Fruit fly (Drosophila melanogaster) whole organism, embryonic: ENCODE measurements around the gene Sec3.

Source experiments
- Blimp-1 ChIP-seq: fragments of 200-800 bp; sonication (Bioruptor generic); optimal IDR thresholded peaks from 3 replicates; lab custom pipeline; 2018; ENCODE audit warnings: missing biosample characterization, missing genetic modification characterization, mild to moderate bottlenecking, moderate library complexity, missing genetic modification reagents
- CG1024 ChIP-seq: fragments of 200-800 bp; sonication (Bioruptor generic); IDR thresholded peaks from 2 replicates; pipeline ENCODE4 v1.3.6; 2022; ENCODE audit warnings: missing biosample characterization, missing genetic modification characterization
- CG10321 ChIP-seq: fragments of 200-800 bp; sonication (Bioruptor generic); IDR thresholded peaks from 2 replicates; pipeline ENCODE4 v1.3.6; 2022; ENCODE audit warnings: missing biosample characterization, missing genetic modification characterization
- CG12219 ChIP-seq: fragments of 200-800 bp; sonication (Bioruptor generic); optimal IDR thresholded peaks from 3 replicates; lab custom pipeline; 2018; ENCODE audit warnings: missing biosample characterization, mild to moderate bottlenecking, missing genetic modification characterization
- CG13775 ChIP-seq: fragments of 200-800 bp; sonication (Bioruptor generic); optimal IDR thresholded peaks from 3 replicates; lab custom pipeline; 2017; ENCODE audit warnings: missing biosample characterization, mild to moderate bottlenecking, missing genetic modification characterization
- CG14441 ChIP-seq: fragments of 200-800 bp; sonication (Bioruptor generic); IDR thresholded peaks from 2 replicates; pipeline ENCODE4 v1.3.6; 2022; ENCODE audit warnings: missing biosample characterization, missing genetic modification characterization
- CG1647 ChIP-seq: fragments of 200-800 bp; sonication (Bioruptor generic); optimal IDR thresholded peaks from 3 replicates; lab custom pipeline; 2016; ENCODE audit warnings: missing biosample characterization, missing genetic modification characterization
- CG16779 ChIP-seq: fragments of 200-800 bp; sonication (Bioruptor generic); IDR thresholded peaks from 2 replicates; pipeline ENCODE4 v1.3.6; 2022; ENCODE audit warnings: missing biosample characterization, missing genetic modification characterization
- CG17328 ChIP-seq: fragments of 200-800 bp; sonication (Bioruptor generic); IDR thresholded peaks from 2 replicates; pipeline ENCODE4 v1.3.6; 2022; ENCODE audit warnings: missing biosample characterization, missing genetic modification characterization
- CG1792 ChIP-seq: fragments of 200-800 bp; sonication (Bioruptor generic); optimal IDR thresholded peaks from 2 replicates; lab custom pipeline; 2016; ENCODE audit warnings: missing biosample characterization, missing genetic modification characterization
- CG2202 ChIP-seq: fragments of 200-800 bp; sonication (Bioruptor generic); optimal IDR thresholded peaks from 2 replicates; lab custom pipeline; 2018; ENCODE audit warnings: missing biosample characterization, mild to moderate bottlenecking, missing genetic modification characterization
- CG2678 ChIP-seq: fragments of 200-800 bp; sonication (Bioruptor generic); optimal IDR thresholded peaks from 3 replicates; lab custom pipeline; 2019; ENCODE audit warnings: missing biosample characterization, mild to moderate bottlenecking, missing genetic modification characterization, moderate library complexity
- CG30020 ChIP-seq: fragments of 200-800 bp; optimal IDR thresholded peaks from 2 replicates; lab custom pipeline; 2019; ENCODE audit warnings: missing biosample characterization, mild to moderate bottlenecking, missing genetic modification characterization, moderate library complexity
- CG31365 ChIP-seq: fragments of 200-800 bp; sonication (Bioruptor generic); optimal IDR thresholded peaks from 2 replicates; lab custom pipeline; 2018; ENCODE audit warnings: missing biosample characterization, mild to moderate bottlenecking, missing genetic modification characterization
- CG32532 ChIP-seq: fragments of 200-800 bp; sonication (Bioruptor generic); IDR thresholded peaks from 2 replicates; pipeline ENCODE4 v1.3.6; 2022; ENCODE audit warnings: missing biosample characterization, missing genetic modification characterization
- CG3281 ChIP-seq: fragments of 200-800 bp; sonication (Bioruptor generic); optimal IDR thresholded peaks from 3 replicates; lab custom pipeline; 2017; ENCODE audit warnings: missing biosample characterization, mild to moderate bottlenecking, missing genetic modification characterization
- CG34376 ChIP-seq: fragments of 200-800 bp; sonication (Bioruptor generic); optimal IDR thresholded peaks from 2 replicates; lab custom pipeline; 2018; ENCODE audit warnings: missing biosample characterization, mild to moderate bottlenecking, missing genetic modification characterization
- CG3847 ChIP-seq: fragments of 200-800 bp; sonication (Bioruptor generic); IDR thresholded peaks from 2 replicates; pipeline ENCODE4 v1.3.6; 2022; ENCODE audit warnings: missing biosample characterization, missing genetic modification characterization
- CG6175 ChIP-seq: fragments of 200-800 bp; sonication (Bioruptor generic); IDR thresholded peaks from 3 replicates; pipeline ENCODE4 v1.3.6; 2022; ENCODE audit warnings: missing biosample characterization, missing genetic modification characterization
- CG8944 ChIP-seq: fragments of 200-800 bp; sonication (Bioruptor generic); optimal IDR thresholded peaks from 3 replicates; lab custom pipeline; 2016; ENCODE audit warnings: missing biosample characterization, missing genetic modification characterization
- CG9727 ChIP-seq: fragments of 200-800 bp; sonication (Bioruptor generic); optimal IDR thresholded peaks from 3 replicates; lab custom pipeline; 2017; ENCODE audit warnings: missing biosample characterization, mild to moderate bottlenecking, missing genetic modification characterization
- CG9876 ChIP-seq: fragments of 200-800 bp; sonication (Bioruptor generic); optimal IDR thresholded peaks from 2 replicates; lab custom pipeline; 2016; ENCODE audit warnings: missing biosample characterization, missing genetic modification characterization
- CHES-1-like ChIP-seq: fragments of 200-800 bp; sonication (Bioruptor generic); optimal IDR thresholded peaks from 2 replicates; lab custom pipeline; 2016; ENCODE audit warnings: missing biosample characterization, missing genetic modification characterization
- D19B ChIP-seq: fragments of 200-800 bp; sonication (Bioruptor generic); optimal IDR thresholded peaks from 2 replicates; lab custom pipeline; 2017; ENCODE audit warnings: missing biosample characterization, mild to moderate bottlenecking, missing genetic modification characterization
- Ets65A ChIP-seq: fragments of 200-800 bp; sonication (Bioruptor generic); peaks from one replicate; lab custom pipeline; 2016; ENCODE audit warnings: missing biosample characterization, missing genetic modification characterization
- Fer1 ChIP-seq: fragments of 200-800 bp; sonication (Bioruptor generic); optimal IDR thresholded peaks from 2 replicates; lab custom pipeline; 2017; ENCODE audit warnings: missing biosample characterization, mild to moderate bottlenecking, missing genetic modification characterization
- GATAe ChIP-seq: fragments of 200-800 bp; sonication (Bioruptor generic); conservative IDR thresholded peaks from 2 replicates; pipeline ENCODE4 v1.3.6; 2022; ENCODE audit warnings: missing biosample characterization, missing genetic modification characterization
- Gsc ChIP-seq: fragments of 200-800 bp; sonication (Bioruptor generic); IDR thresholded peaks from 2 replicates; pipeline ENCODE4 v1.3.6; 2022; ENCODE audit warnings: missing biosample characterization, missing genetic modification characterization
- Hsf ChIP-seq: fragments of 200-800 bp; sonication (Bioruptor generic); optimal IDR thresholded peaks from 3 replicates; lab custom pipeline; 2016; ENCODE audit warnings: missing biosample characterization, missing genetic modification characterization
- MTF-1 ChIP-seq: fragments of 200-800 bp; sonication (Bioruptor generic); optimal IDR thresholded peaks from 2 replicates; lab custom pipeline; 2018; ENCODE audit warnings: missing biosample characterization, mild to moderate bottlenecking, missing genetic modification characterization, borderline replicate concordance
- Mes4 ChIP-seq: fragments of 200-800 bp; sonication (Bioruptor generic); optimal IDR thresholded peaks from 2 replicates; lab custom pipeline; 2016; ENCODE audit warnings: missing biosample characterization, missing genetic modification characterization
- Vsx1 ChIP-seq: fragments of 200-800 bp; sonication (Bioruptor generic); optimal IDR thresholded peaks from 2 replicates; lab custom pipeline; 2017; ENCODE audit warnings: missing biosample characterization, mild to moderate bottlenecking, missing genetic modification characterization, missing genetic modification reagents
- abd-A ChIP-seq: fragments of 200-800 bp; sonication (Bioruptor generic); optimal IDR thresholded peaks from 3 replicates; lab custom pipeline; 2019; ENCODE audit warnings: missing biosample characterization, mild to moderate bottlenecking, missing genetic modification characterization, moderate library complexity
- ac ChIP-seq: fragments of 200-800 bp; sonication (Bioruptor generic); optimal IDR thresholded peaks from 3 replicates; lab custom pipeline; 2017; ENCODE audit warnings: missing biosample characterization, mild to moderate bottlenecking, missing genetic modification characterization
- ato ChIP-seq: fragments of 200-800 bp; sonication (Bioruptor generic); IDR thresholded peaks from 2 replicates; pipeline ENCODE4 v1.3.6; 2022; ENCODE audit warnings: missing biosample characterization, missing genetic modification characterization; ENCODE audit not compliant: partially characterized antibody
- chinmo ChIP-seq: fragments of 200-800 bp; sonication (Bioruptor generic); IDR thresholded peaks from 4 replicates; pipeline ENCODE4 v1.3.6; 2022; ENCODE audit warnings: missing biosample characterization, missing genetic modification characterization; ENCODE audit not compliant: partially characterized antibody
- dm ChIP-seq: fragments of 200-800 bp; sonication (Bioruptor generic); optimal IDR thresholded peaks from 3 replicates; lab custom pipeline; 2016; ENCODE audit warnings: missing biosample characterization, missing genetic modification characterization
- fd102C ChIP-seq: fragments of 200-800 bp; sonication (Bioruptor generic); optimal IDR thresholded peaks from 2 replicates; lab custom pipeline; 2018; ENCODE audit warnings: missing biosample characterization, mild to moderate bottlenecking, missing genetic modification characterization, moderate library complexity
- hb ChIP-seq: fragments of 200-800 bp; sonication (Bioruptor generic); IDR thresholded peaks from 3 replicates; pipeline ENCODE4 v1.3.6; 2022; ENCODE audit warnings: missing biosample characterization, missing genetic modification characterization; ENCODE audit not compliant: partially characterized antibody
- insv ChIP-seq, 2 experiments: fragments of 200-800 bp; sonication (Bioruptor generic); optimal IDR thresholded peaks; 3 replicates each; lab custom pipeline; 2016 to 2018; ENCODE audit warnings: missing biosample characterization in 2 of 2, missing genetic modification characterization in 2 of 2
- jumu ChIP-seq: fragments of 200-800 bp; sonication (Bioruptor generic); optimal IDR thresholded peaks from 3 replicates; lab custom pipeline; 2016; ENCODE audit warnings: missing biosample characterization, missing genetic modification characterization
- luna ChIP-seq: fragments of 200-800 bp; sonication (Bioruptor generic); optimal IDR thresholded peaks from 2 replicates; lab custom pipeline; 2016; ENCODE audit warnings: missing biosample characterization, missing genetic modification characterization
- onecut ChIP-seq: fragments of 200-800 bp; sonication (Bioruptor generic); IDR thresholded peaks from 2 replicates; pipeline ENCODE4 v1.3.6; 2022; ENCODE audit warnings: missing biosample characterization, missing genetic modification characterization
- pan ChIP-seq, 4 experiments: fragments of >200 bp in 3 of 4; fragments of 200-800 bp in 1 of 4; sonication (Bioruptor generic) in 1 of 4; optimal IDR thresholded peaks in 3 of 4; IDR thresholded peaks in 1 of 4; 2 replicates each; pipeline versions ENCODE4 v1.3.6 to Lab custom; 2017 to 2022; ENCODE audit warnings: missing biosample characterization in 2 of 4, missing genetic modification characterization in 2 of 4, mixed read lengths in 1 of 4
- pros ChIP-seq: fragments of 200-800 bp; sonication (Bioruptor generic); optimal IDR thresholded peaks from 3 replicates; lab custom pipeline; 2019; ENCODE audit warnings: missing biosample characterization, mild to moderate bottlenecking, missing genetic modification characterization, moderate library complexity
- salm ChIP-seq: fragments of 200-800 bp; sonication (Bioruptor generic); optimal IDR thresholded peaks from 2 replicates; lab custom pipeline; 2018; ENCODE audit warnings: missing biosample characterization, mild to moderate bottlenecking, missing genetic modification characterization
- seq ChIP-seq: fragments of 200-800 bp; sonication (Bioruptor generic); IDR thresholded peaks from 2 replicates; pipeline ENCODE4 v1.3.6; 2022; ENCODE audit warnings: missing biosample characterization, missing genetic modification characterization
- tin ChIP-seq: fragments of 200-800 bp; sonication (Bioruptor generic); optimal IDR thresholded peaks from 3 replicates; lab custom pipeline; 2016; ENCODE audit warnings: missing biosample characterization, missing genetic modification characterization
- toy ChIP-seq: fragments of 200-800 bp; sonication (Bioruptor generic); IDR thresholded peaks from 2 replicates; pipeline ENCODE4 v1.3.6; 2022; ENCODE audit warnings: missing biosample characterization, missing genetic modification characterization
- ttk ChIP-seq: fragments of 200-800 bp; sonication (Bioruptor generic); IDR thresholded peaks from 2 replicates; pipeline ENCODE4 v2.1.2; 2022; ENCODE audit warnings: missing biosample characterization, missing genetic modification characterization

The Sec3 gene

DNA sequence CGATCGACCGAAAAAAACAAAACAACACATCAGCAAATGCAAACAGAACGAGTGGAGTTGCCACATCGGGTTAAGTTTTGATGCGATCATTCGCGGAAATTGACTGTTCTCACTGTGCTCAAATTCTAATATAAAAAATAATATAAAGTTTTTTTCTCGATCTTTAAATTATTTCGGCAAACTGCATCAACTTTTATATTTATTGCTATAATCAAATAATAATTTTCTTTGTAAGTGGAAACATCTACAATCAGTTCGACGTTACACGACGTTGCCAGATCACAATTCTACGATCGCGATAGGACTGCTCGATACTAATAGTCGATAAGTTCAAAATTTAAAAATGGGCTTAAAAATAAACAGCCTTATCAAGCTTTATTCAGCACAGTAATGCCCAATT lies 3.8 kb upstream of the Sec3 start, which contains the start of gene Gorab (continued):
- TF ChIP-seq salm (tag; lab: Kevin White, UChicago) (no peak), Mes4 (peak; percentile 58), CG8944 (peak; percentile 76), fd102C (GFP tag; lab: Kevin White, UChicago) (no peak), CG34376 (GFP tag; lab: Kevin White, UChicago) (no peak), luna (peak; percentile 37), onecut (GFP tag; lab: Robert Waterston, UW) (peak; percentile 62), Gsc (peak; percentile 89), CG1647 (GFP tag; lab: Kevin White, UChicago) (peak; percentile 70), CG32532 (peak; percentile 97), CHES-1-like (GFP tag; lab: Kevin White, UChicago) (peak; percentile 72), CG1024 (GFP tag; lab: Robert Waterston, UW) (peak; percentile 89), CG16779 (GFP tag; lab: Robert Waterston, UW) (peak; percentile 71), abd-A (no peak), CG2678 (tag; lab: Kevin White, UChicago) (peak; percentile 85), insv (GFP tag; optimal IDR thresholded peaks at IDR 0.05; lab: Kevin White, UChicago) (peak in 1 of 2 experiments; percentile 30), CG10321 (GFP tag; lab: Robert Waterston, UW) (peak; percentile 52; the same call in 1 of the 2 replicates), pros (GFP tag; lab: Kevin White, UChicago) (no peak), Vsx1 (peak; percentile 87), CG3281 (GFP tag; lab: Kevin White, UChicago) (peak; percentile 67), MTF-1 (GFP tag; lab: Kevin White, UChicago) (peak; percentile 60), CG2202 (tag; lab: Kevin White, UChicago) (peak; percentile 57), Fer1 (GFP tag; lab: Kevin White, UChicago) (peak; percentile 60), CG30020 (tag; lab: Kevin White, UChicago) (peak; percentile 87), hb (no peak), pan (optimal IDR thresholded peaks at IDR 0.05; lab: Kevin White, UChicago) (no peak), pan (GFP tag; optimal IDR thresholded peaks at IDR 0.05 in 1 of 2, IDR thresholded peaks at IDR 0.05 in 1 of 2) (peak in 1 of 2 experiments; percentile 95), ttk (GFP tag; lab: Robert Waterston, UW) (peak; percentile 95), ac (GFP tag; lab: Kevin White, UChicago) (peak; percentile 13), CG3847 (peak; percentile 95), chinmo (GFP tag; lab: Robert Waterston, UW) (0 out of 4 replicates have a peak, but pooled peaks have one; percentile 5), CG1792 (GFP tag; lab: Kevin White, UChicago) (peak; percentile 21), D19B (GFP tag; lab: Kevin White, UChicago) (peak; percentile 67), CG17328 (peak; percentile 96), CG9876 (GFP tag; lab: Kevin White, UChicago) (peak; percentile 48), CG31365 (tag; lab: Kevin White, UChicago) (no peak), CG14441 (peak; percentile 97), CG9727 (GFP tag; lab: Kevin White, UChicago) (peak; percentile 88), Blimp-1 (GFP tag; lab: Kevin White, UChicago) (peak; percentile 80), ato (GFP tag; lab: Robert Waterston, UW) (no peak), Ets65A (peak; percentile 99), jumu (GFP tag; lab: Kevin White, UChicago) (peak; percentile 35), tin (GFP tag; lab: Kevin White, UChicago) (peak; percentile 88), CG13775 (GFP tag; lab: Kevin White, UChicago) (peak; percentile 91), dm (peak; percentile 69), seq (GFP tag; lab: Robert Waterston, UW) (peak; percentile 90), Hsf (GFP tag; lab: Kevin White, UChicago) (peak; percentile 93), CG6175 (GFP tag; lab: Robert Waterston, UW) (peak; percentile 85), CG12219 (peak; percentile 26), toy (peak; percentile 90), GATAe (GFP tag; lab: Robert Waterston, UW) (peak; percentile 79)
